Fruit fly (Drosophila melanogaster): ENCODE results near the gene CG14634.

The CG14634 gene

dm6 chrX:835965-836690 lies 26.3 kb upstream of the CG14634 start (continued):
- TF ChIP-seq emc (GFP tag; optimal IDR thresholded peaks at IDR 0.05) (no peak), CG33213 (GFP tag; optimal IDR thresholded peaks at IDR 0.05) (no peak), ttk (GFP tag; IDR thresholded peaks at IDR 0.05) (no peak), CG8924 (tag; optimal IDR thresholded peaks at IDR 0.05) (no peak), Nf-YB (GFP tag; optimal IDR thresholded peaks at IDR 0.05) (no peak), bab2 (GFP tag; optimal IDR thresholded peaks at IDR 0.05) (no peak), Camta (GFP tag; optimal IDR thresholded peaks at IDR 0.05) (no peak), Hand (GFP tag; optimal IDR thresholded peaks at IDR 0.05) (no peak), wek (GFP tag; optimal IDR thresholded peaks at IDR 0.05) (no peak), BEAF-32 (GFP tag; optimal IDR thresholded peaks at IDR 0.05) (peak; percentile 28), Pdp1 (GFP tag; optimal IDR thresholded peaks at IDR 0.05) (peak in 1 of 2 experiments; percentile 11), Hsf (GFP tag; optimal IDR thresholded peaks at IDR 0.05) (no peak), sim (GFP tag; IDR thresholded peaks at IDR 0.05) (no peak), Atf3 (GFP tag; optimal IDR thresholded peaks at IDR 0.05) (no peak), tin (GFP tag; optimal IDR thresholded peaks at IDR 0.05) (no peak), Ptx1 (GFP tag; IDR thresholded peaks at IDR 0.05) (no peak), CG18476 (GFP tag; optimal IDR thresholded peaks at IDR 0.05) (no peak), Bdp1 (GFP tag; optimal IDR thresholded peaks at IDR 0.05) (no peak), CG10654 (GFP tag; optimal IDR thresholded peaks at IDR 0.05) (no peak), CG17829 (tag; optimal IDR thresholded peaks at IDR 0.05) (no peak), so (GFP tag; IDR thresholded peaks at IDR 0.05) (0 out of 3 replicates have a peak, but pooled peaks have one; percentile 19), rib (GFP tag; IDR thresholded peaks at IDR 0.05) (no peak), CG12071 (GFP tag; optimal IDR thresholded peaks at IDR 0.05) (no peak), CG4730 (GFP tag; IDR thresholded peaks at IDR 0.05) (no peak), psq (GFP tag; optimal IDR thresholded peaks at IDR 0.05) (no peak), Sox102F (GFP tag; optimal IDR thresholded peaks at IDR 0.05) (no peak), CG11560 (tag; IDR thresholded peaks at IDR 0.05) (no peak), CG4282 (GFP tag; optimal IDR thresholded peaks at IDR 0.05) (no peak), jumu (GFP tag; optimal IDR thresholded peaks at IDR 0.05) (no peak), CG1832 (GFP tag; optimal IDR thresholded peaks at IDR 0.05) (no peak), CG4854 (GFP tag; optimal IDR thresholded peaks at IDR 0.05) (no peak), Trl (optimal IDR thresholded peaks at IDR 0.05) (no peak), Trl (GFP tag; optimal IDR thresholded peaks at IDR 0.05) (no peak), pum (GFP tag; optimal IDR thresholded peaks at IDR 0.05) (no peak), CG12219 (GFP tag; optimal IDR thresholded peaks at IDR 0.05) (no peak), scrt (GFP tag; optimal IDR thresholded peaks at IDR 0.05) (no peak), fd3F (GFP tag; optimal IDR thresholded peaks at IDR 0.05) (no peak), Dek (tag; optimal IDR thresholded peaks at IDR 0.05) (no peak), Opbp (GFP tag; IDR thresholded peaks at IDR 0.05; ENCODE audit: partially characterized antibody) (no peak), CoRest (tag; optimal IDR thresholded peaks at IDR 0.05) (no peak), CG7357 (GFP tag; IDR thresholded peaks at IDR 0.05) (no peak), CG17359 (tag; optimal IDR thresholded peaks at IDR 0.05) (no peak), ac (GFP tag; optimal IDR thresholded peaks at IDR 0.05) (no peak), gem (tag; optimal IDR thresholded peaks at IDR 0.05) (no peak), CG6689 (GFP tag; IDR thresholded peaks at IDR 0.05) (no peak), tgo (GFP tag; IDR thresholded peaks at IDR 0.05) (no peak), Sox100B (GFP tag; optimal IDR thresholded peaks at IDR 0.05) (no peak), ssp (GFP tag; IDR thresholded peaks at IDR 0.05) (no peak), CG12659 (GFP tag; optimal IDR thresholded peaks at IDR 0.05) (no peak), CG8765 (GFP tag; IDR thresholded peaks at IDR 0.05) (no peak), CG2712 (tag; optimal IDR thresholded peaks at IDR 0.05) (no peak)
